Fruit fly (Drosophila melanogaster): ENCODE results near the gene Rab26.

- TF ChIP-seq usp (GFP tag; optimal IDR thresholded peaks at IDR 0.05) (no peak), CG8478 (optimal IDR thresholded peaks at IDR 0.05) (no peak), psq (optimal IDR thresholded peaks at IDR 0.05) (no peak), pan (optimal IDR thresholded peaks at IDR 0.05) (no peak)
These were observed 6.2 kb downstream of the Rab26 start for dm6 chr3L:21324724-21325123.
